Fruit fly (Drosophila melanogaster) whole organism: Measurements from ENCODE around the gene CG16815.

Source experiments
- CG8478 ChIP-seq: fragments of >200 bp; optimal IDR thresholded peaks from 2 replicates; lab custom pipeline; 2018; ENCODE audit warnings: inconsistent platforms
- Dll ChIP-seq: fragments of >200 bp; optimal IDR thresholded peaks from 2 replicates; lab custom pipeline; 2017
- EcR ChIP-seq, 2 experiments: fragments of >200 bp; optimal IDR thresholded peaks; 2 replicates each; lab custom pipeline; 2017; ENCODE audit warnings: missing biosample characterization in 2 of 2, missing genetic modification characterization in 2 of 2, missing genetic modification reagents in 2 of 2
- pan ChIP-seq: fragments of >200 bp; optimal IDR thresholded peaks from 2 replicates; lab custom pipeline; 2017
- psq ChIP-seq: fragments of >200 bp; optimal IDR thresholded peaks from 2 replicates; lab custom pipeline; 2017
- usp ChIP-seq: fragments of >200 bp; optimal IDR thresholded peaks from 2 replicates; lab custom pipeline; 2017; ENCODE audit warnings: missing biosample characterization, missing genetic modification characterization, mixed read lengths

DNA sequence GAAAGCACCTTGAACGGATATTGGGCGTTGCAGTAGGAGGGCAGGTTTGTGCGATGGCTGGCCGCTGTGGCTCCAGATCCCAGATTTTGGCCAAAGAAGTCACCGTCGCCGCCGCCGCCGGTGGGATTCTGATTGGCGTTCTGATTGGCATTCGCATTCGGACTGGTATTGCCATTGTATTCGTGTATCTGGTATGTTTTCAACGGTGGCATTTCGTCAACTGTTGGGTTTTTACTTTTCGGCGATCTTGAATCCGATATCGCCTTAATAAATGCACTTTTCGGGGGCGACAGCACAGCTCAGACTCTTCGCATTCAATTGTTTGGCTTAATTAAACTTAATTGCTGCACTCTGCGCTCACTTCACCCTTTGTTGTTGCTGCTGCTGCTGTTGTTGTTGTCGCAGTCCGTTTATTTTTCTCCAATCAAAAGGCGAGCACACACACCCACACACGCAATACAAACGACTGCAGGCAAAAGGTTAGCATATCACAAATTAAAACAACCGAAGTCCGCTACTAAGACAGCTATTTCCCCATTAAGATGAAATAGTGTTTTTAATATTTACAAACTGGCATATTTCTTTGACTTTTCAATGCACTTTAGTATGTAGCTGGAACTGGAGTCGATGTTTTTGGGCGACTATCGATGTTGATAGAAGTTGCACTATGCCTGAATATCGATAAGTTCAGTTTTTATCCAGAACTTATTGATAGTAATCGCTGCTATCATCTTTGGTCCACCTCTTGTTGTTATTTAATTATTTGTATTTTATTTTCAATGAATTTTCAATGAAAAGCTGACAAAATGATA, 10.1 kb upstream of the CG16815 start, which contains the start of the genes CG9426 and mRF1:
- no peak for TF ChIP-seq EcR (GFP tag; optimal IDR thresholded peaks at IDR 0.05; lab: Kevin White, UChicago)
- no peak for TF ChIP-seq pan (lab: Kevin White, UChicago)
- TF ChIP-seq usp (GFP tag; lab: Kevin White, UChicago), result no peak
- no peak for TF ChIP-seq CG8478 (lab: Kevin White, UChicago)
- no peak for TF ChIP-seq Dll
- TF ChIP-seq psq (lab: Kevin White, UChicago), result no peak
